Fruit fly (Drosophila melanogaster): Measurements from ENCODE around the gene Cyp4ac1.

Gene Cyp4ac1

dm6 chr2L:5296672-5297288, 33.0 kb downstream of the Cyp4ac1 start:
- TF ChIP-seq insv (optimal IDR thresholded peaks at IDR 0.05): no peak
- TF ChIP-seq psq (optimal IDR thresholded peaks at IDR 0.05): no peak
- no peak for TF ChIP-seq Myc (optimal IDR thresholded peaks at IDR 0.05)
- TF ChIP-seq h (optimal IDR thresholded peaks at IDR 0.05): no peak
- TF ChIP-seq Sin3A (optimal IDR thresholded peaks at IDR 0.05): no peak
- no peak for TF ChIP-seq ttk (optimal IDR thresholded peaks at IDR 0.05)

- TF ChIP-seq insv (optimal IDR thresholded peaks at IDR 0.05): no peak
- no peak for TF ChIP-seq Sin3A (optimal IDR thresholded peaks at IDR 0.05)
- TF ChIP-seq h (optimal IDR thresholded peaks at IDR 0.05): no peak
- TF ChIP-seq psq (optimal IDR thresholded peaks at IDR 0.05): no peak
- TF ChIP-seq ttk (optimal IDR thresholded peaks at IDR 0.05): no peak
- TF ChIP-seq Myc (optimal IDR thresholded peaks at IDR 0.05): no peak
Measured at dm6 chr2L:5297289-5297960, 33.6 kb downstream of the Cyp4ac1 start.

- TF ChIP-seq ttk (optimal IDR thresholded peaks at IDR 0.05) (no peak), Myc (optimal IDR thresholded peaks at IDR 0.05) (no peak), psq (optimal IDR thresholded peaks at IDR 0.05) (no peak), h (optimal IDR thresholded peaks at IDR 0.05) (no peak), insv (optimal IDR thresholded peaks at IDR 0.05) (no peak), Sin3A (optimal IDR thresholded peaks at IDR 0.05) (no peak)
Measured at dm6 chr2L:5297961-5298311, 34.1 kb downstream of the Cyp4ac1 start.

dm6 chr2L:5298978-5299627, 35.3 kb downstream of the Cyp4ac1 start:
- TF ChIP-seq insv (optimal IDR thresholded peaks at IDR 0.05) (no peak), Myc (optimal IDR thresholded peaks at IDR 0.05) (no peak), psq (optimal IDR thresholded peaks at IDR 0.05) (no peak), Sin3A (optimal IDR thresholded peaks at IDR 0.05) (no peak), ttk (optimal IDR thresholded peaks at IDR 0.05) (no peak), h (optimal IDR thresholded peaks at IDR 0.05) (no peak)

- TF ChIP-seq ttk (optimal IDR thresholded peaks at IDR 0.05) (no peak), Myc (optimal IDR thresholded peaks at IDR 0.05) (no peak), h (optimal IDR thresholded peaks at IDR 0.05) (no peak), psq (optimal IDR thresholded peaks at IDR 0.05) (no peak), insv (optimal IDR thresholded peaks at IDR 0.05) (no peak)
Measured at dm6 chr2L:5299628-5299986, 35.8 kb downstream of the Cyp4ac1 start.

- TF ChIP-seq psq (optimal IDR thresholded peaks at IDR 0.05) (no peak), ttk (optimal IDR thresholded peaks at IDR 0.05) (no peak), h (optimal IDR thresholded peaks at IDR 0.05) (no peak), insv (optimal IDR thresholded peaks at IDR 0.05) (no peak), Myc (optimal IDR thresholded peaks at IDR 0.05) (no peak), Sin3A (optimal IDR thresholded peaks at IDR 0.05) (no peak)
Measured at dm6 chr2L:5300237-5300668, 36.5 kb downstream of the Cyp4ac1 start.

- TF ChIP-seq Sin3A (optimal IDR thresholded peaks at IDR 0.05): no peak
- no peak for TF ChIP-seq Myc (optimal IDR thresholded peaks at IDR 0.05)
- TF ChIP-seq ttk (optimal IDR thresholded peaks at IDR 0.05): no peak
- TF ChIP-seq insv (optimal IDR thresholded peaks at IDR 0.05): no peak
- TF ChIP-seq h (optimal IDR thresholded peaks at IDR 0.05): no peak
- TF ChIP-seq psq (optimal IDR thresholded peaks at IDR 0.05): no peak
Measured at dm6 chr2L:5300785-5301616, 37.2 kb downstream of the Cyp4ac1 start.

dm6 chr2L:5302284-5302683, 38.5 kb downstream of the Cyp4ac1 start:
- TF ChIP-seq Sin3A (optimal IDR thresholded peaks at IDR 0.05): no peak
- TF ChIP-seq insv (optimal IDR thresholded peaks at IDR 0.05): no peak
- TF ChIP-seq psq (optimal IDR thresholded peaks at IDR 0.05): no peak
- no peak for TF ChIP-seq ttk (optimal IDR thresholded peaks at IDR 0.05)
- no peak for TF ChIP-seq h (optimal IDR thresholded peaks at IDR 0.05)
- no peak for TF ChIP-seq Myc (optimal IDR thresholded peaks at IDR 0.05)

dm6 chr2L:5302692-5303043, 38.9 kb downstream of the Cyp4ac1 start:
- no peak for TF ChIP-seq h (optimal IDR thresholded peaks at IDR 0.05)
- no peak for TF ChIP-seq Sin3A (optimal IDR thresholded peaks at IDR 0.05)
- no peak for TF ChIP-seq Myc (optimal IDR thresholded peaks at IDR 0.05)
- TF ChIP-seq ttk (optimal IDR thresholded peaks at IDR 0.05): no peak
- TF ChIP-seq psq (optimal IDR thresholded peaks at IDR 0.05): no peak
- no peak for TF ChIP-seq insv (optimal IDR thresholded peaks at IDR 0.05)

- TF ChIP-seq Myc (optimal IDR thresholded peaks at IDR 0.05) (no peak), insv (optimal IDR thresholded peaks at IDR 0.05) (no peak), psq (optimal IDR thresholded peaks at IDR 0.05) (no peak), h (optimal IDR thresholded peaks at IDR 0.05) (no peak), Sin3A (optimal IDR thresholded peaks at IDR 0.05) (no peak), ttk (optimal IDR thresholded peaks at IDR 0.05) (no peak)
Measured at dm6 chr2L:5303044-5303904, 39.5 kb downstream of the Cyp4ac1 start.

- TF ChIP-seq psq (optimal IDR thresholded peaks at IDR 0.05) (no peak), insv (optimal IDR thresholded peaks at IDR 0.05) (no peak), Myc (optimal IDR thresholded peaks at IDR 0.05) (no peak), ttk (optimal IDR thresholded peaks at IDR 0.05) (no peak)
Measured at dm6 chr2L:5304367-5304766, 40.6 kb downstream of the Cyp4ac1 start.
